Fruit fly (Drosophila melanogaster): ENCODE measurements around the gene CG33965.

The CG33965 gene

dm6 chr3L:1256061-1256780 lies 23.5 kb downstream of the CG33965 start, which contains the start of gene tfc (continued):
- peak; percentile 55 for TF ChIP-seq nom (GFP tag; optimal IDR thresholded peaks at IDR 0.05)
- TF ChIP-seq aop (GFP tag; IDR thresholded peaks at IDR 0.05) = no peak
- TF ChIP-seq CG6765 (GFP tag; optimal IDR thresholded peaks at IDR 0.05) = no peak
- TF ChIP-seq Ptx1 (GFP tag; IDR thresholded peaks at IDR 0.05) = no peak
- no peak for TF ChIP-seq CG12071 (GFP tag; optimal IDR thresholded peaks at IDR 0.05)
- no peak for TF ChIP-seq ro (GFP tag; IDR thresholded peaks at IDR 0.05)
- TF ChIP-seq CG13123 (GFP tag; optimal IDR thresholded peaks at IDR 0.05) = no peak
- no peak for TF ChIP-seq CG18476 (GFP tag; optimal IDR thresholded peaks at IDR 0.05)
- TF ChIP-seq CG17568 (GFP tag; optimal IDR thresholded peaks at IDR 0.05) = no peak
- no peak for TF ChIP-seq CG17912 (GFP tag; optimal IDR thresholded peaks at IDR 0.05)
- no peak for TF ChIP-seq CG9215 (GFP tag; IDR thresholded peaks at IDR 0.05)
- no peak for TF ChIP-seq PHDP (tag; optimal IDR thresholded peaks at IDR 0.05)
- no peak for TF ChIP-seq ken (GFP tag; IDR thresholded peaks at IDR 0.05)
- TF ChIP-seq salm (tag; optimal IDR thresholded peaks at IDR 0.05) = no peak
- TF ChIP-seq CG12155 (GFP tag; optimal IDR thresholded peaks at IDR 0.05) = no peak

dm6 chr3L:1258547-1258946 lies 25.9 kb downstream of the CG33965 start:
- TF ChIP-seq fd3F (GFP tag; optimal IDR thresholded peaks at IDR 0.05) (peak; percentile 43), Atf6 (GFP tag; IDR thresholded peaks at IDR 0.05) (peak; percentile 66; the same call in 1 of the 2 replicates), CG10366 (GFP tag; IDR thresholded peaks at IDR 0.05) (peak; percentile 22; the same call in 1 of the 2 replicates), CG8924 (tag; optimal IDR thresholded peaks at IDR 0.05) (peak; percentile 27), CG7839 (tag; optimal IDR thresholded peaks at IDR 0.05) (peak; percentile 40), CG31388 (GFP tag; optimal IDR thresholded peaks at IDR 0.05) (no peak), CG9932 (GFP tag; IDR thresholded peaks at IDR 0.05) (peak; percentile 51), CG32532 (GFP tag; IDR thresholded peaks at IDR 0.05) (peak; percentile 51), slbo (GFP tag; IDR thresholded peaks at IDR 0.05) (peak; percentile 70), CG8089 (GFP tag; optimal IDR thresholded peaks at IDR 0.05) (no peak), Rfx (GFP tag; IDR thresholded peaks at IDR 0.05) (peak; percentile 51), D19A (tag; optimal IDR thresholded peaks at IDR 0.05) (no peak), CG17385 (GFP tag; optimal IDR thresholded peaks at IDR 0.05) (peak; percentile 15), CG10147 (GFP tag; optimal IDR thresholded peaks at IDR 0.05) (peak; percentile 8), cwo (GFP tag; optimal IDR thresholded peaks at IDR 0.05) (peak; percentile 61), row (GFP tag; IDR thresholded peaks at IDR 0.05) (peak; percentile 69), tgo (GFP tag; IDR thresholded peaks at IDR 0.05) (peak; percentile 17; the same call in 2 of the 3 replicates), lmd (GFP tag; IDR thresholded peaks at IDR 0.05) (peak; percentile 27; the same call in 1 of the 2 replicates), CG1233 (GFP tag; optimal IDR thresholded peaks at IDR 0.05) (peak; percentile 3), CG14014 (GFP tag; IDR thresholded peaks at IDR 0.05) (peak; percentile 62; the same call in 1 of the 2 replicates), Hmr (GFP tag; optimal IDR thresholded peaks at IDR 0.05) (peak; percentile 8), CG14441 (GFP tag; IDR thresholded peaks at IDR 0.05) (peak; percentile 41; the same call in 1 of the 2 replicates), sd (tag; optimal IDR thresholded peaks at IDR 0.05) (peak; percentile 18), bab2 (GFP tag; optimal IDR thresholded peaks at IDR 0.05) (no peak), CG30403 (GFP tag; optimal IDR thresholded peaks at IDR 0.05) (peak; percentile 18), prd (optimal IDR thresholded peaks at IDR 0.05) (no peak), prd (GFP tag; IDR thresholded peaks at IDR 0.05) (peak; percentile 29; the same call in 1 of the 3 replicates), CoRest (tag; optimal IDR thresholded peaks at IDR 0.05) (peak; percentile 40), dmrt99B (tag; optimal IDR thresholded peaks at IDR 0.05) (peak; percentile 20), Fer3 (tag; optimal IDR thresholded peaks at IDR 0.05) (peak; percentile 53), mld (GFP tag; IDR thresholded peaks at IDR 0.05; ENCODE audit: partially characterized antibody) (no peak), Optix (GFP tag; IDR thresholded peaks at IDR 0.05) (no peak), Adf1 (GFP tag; IDR thresholded peaks at IDR 0.05) (peak; percentile 36; the same call in 1 of the 2 replicates), kah (GFP tag; optimal IDR thresholded peaks at IDR 0.05) (no peak), dysf (GFP tag; IDR thresholded peaks at IDR 0.05) (peak; percentile 62; the same call in 2 of the 3 replicates)
